Fruit fly (Drosophila melanogaster): ENCODE measurements around the gene CG33293.

The CG33293 gene

dm6 chr3R:5281094-5281493 is 40.6 kb upstream of the CG33293 start:
- TF ChIP-seq CG15710 (tag; optimal IDR thresholded peaks at IDR 0.05) = no peak
- peak; percentile 33; the same call in 1 of the 2 replicates for TF ChIP-seq CG32121 (GFP tag; IDR thresholded peaks at IDR 0.05)
- TF ChIP-seq D1 (tag; optimal IDR thresholded peaks at IDR 0.05) = no peak
- no peak; the same call in 1 of the 2 replicates for TF ChIP-seq Ets98B (GFP tag; IDR thresholded peaks at IDR 0.05)
- TF ChIP-seq rn (GFP tag; IDR thresholded peaks at IDR 0.05) = no peak
- TF ChIP-seq CG9948 (tag; optimal IDR thresholded peaks at IDR 0.05) = no peak
- TF ChIP-seq Pif1A (GFP tag; optimal IDR thresholded peaks at IDR 0.05) = peak; percentile 34
- peak; percentile 63 for TF ChIP-seq EcR (GFP tag; optimal IDR thresholded peaks at IDR 0.05)
- no peak for TF ChIP-seq CG34367 (tag; optimal IDR thresholded peaks at IDR 0.05)
- peak; percentile 13 for TF ChIP-seq CG13204 (GFP tag; optimal IDR thresholded peaks at IDR 0.05)
- TF ChIP-seq Snoo (tag; optimal IDR thresholded peaks at IDR 0.05) = peak; percentile 33
- no peak for TF ChIP-seq Pif1B (GFP tag; optimal IDR thresholded peaks at IDR 0.05)
- TF ChIP-seq CG12605 (GFP tag; IDR thresholded peaks at IDR 0.05) = peak; percentile 55
- TF ChIP-seq CG8159 (tag; optimal IDR thresholded peaks at IDR 0.05) = no peak
- peak; percentile 60; the same call in 2 of the 3 replicates for TF ChIP-seq CG4496 (GFP tag; IDR thresholded peaks at IDR 0.05)
- no peak for TF ChIP-seq CG14655 (GFP tag; optimal IDR thresholded peaks at IDR 0.05)
- no peak for TF ChIP-seq CG10348 (GFP tag; IDR thresholded peaks at IDR 0.05)
- TF ChIP-seq CG8301 (tag; optimal IDR thresholded peaks at IDR 0.05) = no peak
- TF ChIP-seq fd96Ca (GFP tag; IDR thresholded peaks at IDR 0.05) = peak; percentile 49; the same call in 1 of the 3 replicates
- no peak for TF ChIP-seq CG17806 (tag; optimal IDR thresholded peaks at IDR 0.05)
- TF ChIP-seq gl (tag; optimal IDR thresholded peaks at IDR 0.05) = no peak

dm6 chr3R:5280380-5280779 is 39.8 kb upstream of the CG33293 start:
- TF ChIP-seq CG4496 (GFP tag; IDR thresholded peaks at IDR 0.05) = no peak
- no peak for TF ChIP-seq CG34367 (tag; optimal IDR thresholded peaks at IDR 0.05)
- no peak for TF ChIP-seq Ets98B (GFP tag; IDR thresholded peaks at IDR 0.05)
- no peak for TF ChIP-seq Pif1B (GFP tag; optimal IDR thresholded peaks at IDR 0.05)
- TF ChIP-seq CG8159 (tag; optimal IDR thresholded peaks at IDR 0.05) = no peak
- TF ChIP-seq rn (GFP tag; IDR thresholded peaks at IDR 0.05) = no peak

- no peak for TF ChIP-seq EcR (GFP tag; optimal IDR thresholded peaks at IDR 0.05)
- TF ChIP-seq Pif1A (GFP tag; optimal IDR thresholded peaks at IDR 0.05) = no peak
- TF ChIP-seq CG4496 (GFP tag; IDR thresholded peaks at IDR 0.05) = 0 out of 3 replicates have a peak, but pooled peaks have one; percentile 32
These were observed 39.2 kb upstream of the CG33293 start for dm6 chr3R:5279609-5280164.

- TF ChIP-seq CG8159 (tag; optimal IDR thresholded peaks at IDR 0.05) = no peak
- no peak for TF ChIP-seq CG32121 (GFP tag; IDR thresholded peaks at IDR 0.05)
- TF ChIP-seq CG4496 (GFP tag; IDR thresholded peaks at IDR 0.05) = no peak
- no peak for TF ChIP-seq CG13204 (GFP tag; optimal IDR thresholded peaks at IDR 0.05)
- no peak for TF ChIP-seq CG10348 (GFP tag; IDR thresholded peaks at IDR 0.05)
- TF ChIP-seq CG9948 (tag; optimal IDR thresholded peaks at IDR 0.05) = no peak
These were observed 38.1 kb upstream of the CG33293 start for dm6 chr3R:5278627-5279026.

dm6 chr3R:5277735-5278134 is 37.2 kb upstream of the CG33293 start, which contains the start of gene CG31538:
Gene CG31538, minus strand, starts transcription at chr3R:5277835.
- TF ChIP-seq Ets98B (GFP tag; IDR thresholded peaks at IDR 0.05) = no peak
- no peak for TF ChIP-seq CG4496 (GFP tag; IDR thresholded peaks at IDR 0.05)
- TF ChIP-seq CG12605 (GFP tag; IDR thresholded peaks at IDR 0.05) = no peak
- TF ChIP-seq Snoo (tag; optimal IDR thresholded peaks at IDR 0.05) = no peak

dm6 chr3R:5270806-5271205 is 30.3 kb upstream of the CG33293 start:
- peak; percentile 8 for TF ChIP-seq D1 (tag; optimal IDR thresholded peaks at IDR 0.05)
- TF ChIP-seq rn (GFP tag; IDR thresholded peaks at IDR 0.05) = no peak
- no peak for TF ChIP-seq CG14655 (GFP tag; optimal IDR thresholded peaks at IDR 0.05)
- no peak for TF ChIP-seq CG13204 (GFP tag; optimal IDR thresholded peaks at IDR 0.05)
- TF ChIP-seq gl (tag; optimal IDR thresholded peaks at IDR 0.05) = no peak
- TF ChIP-seq Ets98B (GFP tag; IDR thresholded peaks at IDR 0.05) = peak; percentile 65
- no peak for TF ChIP-seq CG8159 (tag; optimal IDR thresholded peaks at IDR 0.05)
- no peak for TF ChIP-seq EcR (GFP tag; optimal IDR thresholded peaks at IDR 0.05)
- peak; percentile 1 for TF ChIP-seq CG34367 (tag; optimal IDR thresholded peaks at IDR 0.05)
- no peak for TF ChIP-seq fd96Ca (GFP tag; IDR thresholded peaks at IDR 0.05)
- TF ChIP-seq CG15710 (tag; optimal IDR thresholded peaks at IDR 0.05) = peak; percentile 13
- TF ChIP-seq CG17806 (tag; optimal IDR thresholded peaks at IDR 0.05) = no peak
- TF ChIP-seq CG8301 (tag; optimal IDR thresholded peaks at IDR 0.05) = no peak
- TF ChIP-seq CG4496 (GFP tag; IDR thresholded peaks at IDR 0.05) = peak; percentile 70; the same call in 2 of the 3 replicates
- TF ChIP-seq Snoo (tag; optimal IDR thresholded peaks at IDR 0.05) = no peak
- TF ChIP-seq CG9948 (tag; optimal IDR thresholded peaks at IDR 0.05) = no peak
- TF ChIP-seq CG10348 (GFP tag; IDR thresholded peaks at IDR 0.05) = no peak
- TF ChIP-seq CG32121 (GFP tag; IDR thresholded peaks at IDR 0.05) = peak; percentile 54; the same call in 1 of the 2 replicates
- TF ChIP-seq Pif1B (GFP tag; optimal IDR thresholded peaks at IDR 0.05) = no peak
- peak; percentile 4 for TF ChIP-seq Pif1A (GFP tag; optimal IDR thresholded peaks at IDR 0.05)
- TF ChIP-seq CG12605 (GFP tag; IDR thresholded peaks at IDR 0.05) = peak; percentile 17; the same call in 1 of the 2 replicates

dm6 chr3R:5268495-5268894 is 28.0 kb upstream of the CG33293 start:
- TF ChIP-seq rn (GFP tag; IDR thresholded peaks at IDR 0.05) = no peak
- TF ChIP-seq CG15710 (tag; optimal IDR thresholded peaks at IDR 0.05) = no peak

Measured in whole organism, pupa.